Fruit fly (Drosophila melanogaster): ENCODE results near the gene CG14610.
A peak's percentile ranks its signal among the peaks of the same experiment; 100 is the strongest.

CG14610 gene

dm6 chr3R:7105503-7106164, 38.5 kb downstream of the CG14610 start (continued):
- no peak for TF ChIP-seq vvl (GFP tag; IDR thresholded peaks at IDR 0.05)
- peak; percentile 62 for TF ChIP-seq hth (optimal IDR thresholded peaks at IDR 0.05)
- no peak for TF ChIP-seq CG17802 (tag; optimal IDR thresholded peaks at IDR 0.05)
- TF ChIP-seq Dek (tag; optimal IDR thresholded peaks at IDR 0.05): no peak
- no peak for TF ChIP-seq CkIIα-i1 (GFP tag; IDR thresholded peaks at IDR 0.05)
- TF ChIP-seq CG9817 (tag; optimal IDR thresholded peaks at IDR 0.05): no peak
- no peak for TF ChIP-seq mld (GFP tag; IDR thresholded peaks at IDR 0.05; ENCODE audit: partially characterized antibody)
- no peak for TF ChIP-seq H15 (GFP tag; IDR thresholded peaks at IDR 0.05)
- peak; percentile 9 for TF ChIP-seq Med (GFP tag)
- no peak for TF ChIP-seq CG17612 (GFP tag; IDR thresholded peaks at IDR 0.05)
- TF ChIP-seq CG1647 (GFP tag; optimal IDR thresholded peaks at IDR 0.05): no peak
- TF ChIP-seq Fer2 (tag; optimal IDR thresholded peaks at IDR 0.05): no peak
- no peak for TF ChIP-seq Ada2b (GFP tag; IDR thresholded peaks at IDR 0.05)
- peak; percentile 70 for TF ChIP-seq sens (GFP tag)
- TF ChIP-seq cad (GFP tag; optimal IDR thresholded peaks at IDR 0.05): peak; percentile 49
- no peak for TF ChIP-seq CG3163 (GFP tag; optimal IDR thresholded peaks at IDR 0.05)
- TF ChIP-seq CG18619 (GFP tag; optimal IDR thresholded peaks at IDR 0.05): no peak
- TF ChIP-seq CG1792 (GFP tag; optimal IDR thresholded peaks at IDR 0.05): no peak
- no peak for TF ChIP-seq Atf-2 (GFP tag; optimal IDR thresholded peaks at IDR 0.05)
- TF ChIP-seq vfl (GFP tag; optimal IDR thresholded peaks at IDR 0.05): no peak
- no peak for TF ChIP-seq ab (GFP tag; optimal IDR thresholded peaks at IDR 0.05)
- no peak for TF ChIP-seq HmgZ (tag; optimal IDR thresholded peaks at IDR 0.05)
- no peak for TF ChIP-seq CG1529 (GFP tag; optimal IDR thresholded peaks at IDR 0.05)
- peak; percentile 43; the same call in 1 of the 2 replicates for TF ChIP-seq onecut (GFP tag; IDR thresholded peaks at IDR 0.05)
- no peak for TF ChIP-seq CG2712 (tag; optimal IDR thresholded peaks at IDR 0.05)
- TF ChIP-seq CG6765 (GFP tag; optimal IDR thresholded peaks at IDR 0.05): no peak
- TF ChIP-seq Doc3 (GFP tag; IDR thresholded peaks at IDR 0.05; ENCODE audit: partially characterized antibody): no peak
- no peak for TF ChIP-seq CG7786 (GFP tag; optimal IDR thresholded peaks at IDR 0.05)
- TF ChIP-seq sima (GFP tag; optimal IDR thresholded peaks at IDR 0.05): no peak
- no peak for TF ChIP-seq Ptx1 (GFP tag; IDR thresholded peaks at IDR 0.05)
- no peak for TF ChIP-seq CG2875 (GFP tag; optimal IDR thresholded peaks at IDR 0.05)
- no peak for TF ChIP-seq crc (GFP tag; optimal IDR thresholded peaks at IDR 0.05)
- TF ChIP-seq CG9437 (GFP tag; optimal IDR thresholded peaks at IDR 0.05): no peak
- TF ChIP-seq CG15479 (GFP tag; optimal IDR thresholded peaks at IDR 0.05): no peak
- no peak for TF ChIP-seq chm (GFP tag; IDR thresholded peaks at IDR 0.05)
- no peak for TF ChIP-seq pan (optimal IDR thresholded peaks at IDR 0.05)
- no peak for TF ChIP-seq pan (GFP tag; optimal IDR thresholded peaks at IDR 0.05 in 1 of 2, IDR thresholded peaks at IDR 0.05 in 1 of 2)
- TF ChIP-seq az2 (GFP tag; optimal IDR thresholded peaks at IDR 0.05): no peak
- peak; percentile 90 for TF ChIP-seq pros (GFP tag; optimal IDR thresholded peaks at IDR 0.05)
- TF ChIP-seq CG3847 (GFP tag; IDR thresholded peaks at IDR 0.05): no peak
- no peak for TF ChIP-seq bigmax (GFP tag; optimal IDR thresholded peaks at IDR 0.05)
- TF ChIP-seq sisA (GFP tag; IDR thresholded peaks at IDR 0.05): no peak
- no peak for TF ChIP-seq CG6683 (GFP tag; optimal IDR thresholded peaks at IDR 0.05)
- no peak for TF ChIP-seq Myb (GFP tag; optimal IDR thresholded peaks at IDR 0.05)
- no peak for TF ChIP-seq corto (GFP tag; optimal IDR thresholded peaks at IDR 0.05)
- TF ChIP-seq CG7745 (tag; optimal IDR thresholded peaks at IDR 0.05): no peak
- TF ChIP-seq zfh2 (GFP tag; optimal IDR thresholded peaks at IDR 0.05): no peak
- TF ChIP-seq rib (GFP tag; IDR thresholded peaks at IDR 0.05): no peak
- TF ChIP-seq Meics (GFP tag; optimal IDR thresholded peaks at IDR 0.05): no peak
- no peak for TF ChIP-seq CG17328 (GFP tag; IDR thresholded peaks at IDR 0.05)
- no peak for TF ChIP-seq CG12769 (tag; optimal IDR thresholded peaks at IDR 0.05)
- TF ChIP-seq CG33557 (GFP tag; optimal IDR thresholded peaks at IDR 0.05): no peak
